Fruit fly (Drosophila melanogaster) whole organism, embryonic: ENCODE results near the gene CG7182.

Source experiments
- Ada2b ChIP-seq: fragments of 200-800 bp; sonication (Bioruptor generic); IDR thresholded peaks from 2 replicates; pipeline ENCODE4 v1.3.6; 2022; ENCODE audit warnings: missing biosample characterization, missing genetic modification characterization
- Blimp-1 ChIP-seq: fragments of 200-800 bp; sonication (Bioruptor generic); optimal IDR thresholded peaks from 3 replicates; lab custom pipeline; 2018; ENCODE audit warnings: missing biosample characterization, missing genetic modification characterization, mild to moderate bottlenecking, moderate library complexity, missing genetic modification reagents
- Bteb2 ChIP-seq: fragments of 200-800 bp; sonication (Bioruptor generic); optimal IDR thresholded peaks from 2 replicates; lab custom pipeline; 2016; ENCODE audit warnings: missing biosample characterization, missing genetic modification characterization
- C15 ChIP-seq: fragments of 200-800 bp; sonication (Bioruptor generic); IDR thresholded peaks from 3 replicates; pipeline ENCODE4 v1.3.6; 2022; ENCODE audit warnings: missing biosample characterization, missing genetic modification characterization
- CG10267 ChIP-seq: fragments of 200-800 bp; sonication (Bioruptor generic); optimal IDR thresholded peaks from 2 replicates; lab custom pipeline; 2018; ENCODE audit warnings: missing biosample characterization, mild to moderate bottlenecking, missing genetic modification characterization, moderate library complexity
- CG10462 ChIP-seq: fragments of 200-800 bp; sonication (Bioruptor generic); optimal IDR thresholded peaks from 2 replicates; lab custom pipeline; 2016; ENCODE audit warnings: missing biosample characterization, missing genetic modification characterization
- CG12391 ChIP-seq: fragments of 200-800 bp; sonication (Bioruptor generic); optimal IDR thresholded peaks from 3 replicates; lab custom pipeline; 2018; ENCODE audit warnings: missing biosample characterization, mild to moderate bottlenecking, missing genetic modification characterization, moderate library complexity
- CG13287 ChIP-seq: fragments of 200-800 bp; sonication (Bioruptor generic); IDR thresholded peaks from 2 replicates; pipeline ENCODE4 v1.3.6; 2022; ENCODE audit warnings: missing biosample characterization, missing genetic modification characterization; ENCODE audit not compliant: partially characterized antibody
- CG17912 ChIP-seq: fragments of 200-800 bp; sonication (Bioruptor generic); optimal IDR thresholded peaks from 2 replicates; lab custom pipeline; 2018; ENCODE audit warnings: missing biosample characterization, mild to moderate bottlenecking, missing genetic modification characterization
- CG18011 ChIP-seq: fragments of 200-800 bp; sonication (Bioruptor generic); optimal IDR thresholded peaks from 2 replicates; lab custom pipeline; 2017; ENCODE audit warnings: missing biosample characterization, missing genetic modification characterization, mild to moderate bottlenecking, moderate library complexity, missing genotype
- CG18619 ChIP-seq: fragments of 200-800 bp; sonication (Bioruptor generic); optimal IDR thresholded peaks from 3 replicates; lab custom pipeline; 2017; ENCODE audit warnings: missing biosample characterization, mild to moderate bottlenecking, missing genetic modification characterization
- CG2199 ChIP-seq: fragments of 200-800 bp; sonication (Bioruptor generic); IDR thresholded peaks from 3 replicates; pipeline ENCODE4 v1.3.6; 2022; ENCODE audit warnings: missing biosample characterization, missing genetic modification characterization
- CG2678 ChIP-seq: fragments of 200-800 bp; sonication (Bioruptor generic); optimal IDR thresholded peaks from 3 replicates; lab custom pipeline; 2019; ENCODE audit warnings: missing biosample characterization, mild to moderate bottlenecking, missing genetic modification characterization, moderate library complexity
- CG30431 ChIP-seq: fragments of 200-800 bp; sonication (Bioruptor generic); optimal IDR thresholded peaks from 2 replicates; lab custom pipeline; 2017; ENCODE audit warnings: missing biosample characterization, missing genetic modification characterization
- CG3163 ChIP-seq: fragments of 200-800 bp; sonication (Bioruptor generic); optimal IDR thresholded peaks from 3 replicates; lab custom pipeline; 2016; ENCODE audit warnings: missing biosample characterization, missing genetic modification characterization
- CG43689 ChIP-seq: fragments of 200-800 bp; sonication (Bioruptor generic); IDR thresholded peaks from 2 replicates; pipeline ENCODE4 v1.3.6; 2022; ENCODE audit warnings: missing biosample characterization, missing genetic modification characterization
- CG4424 ChIP-seq: fragments of 200-800 bp; sonication (Bioruptor generic); optimal IDR thresholded peaks from 3 replicates; lab custom pipeline; 2016; ENCODE audit warnings: missing biosample characterization, missing genetic modification characterization
- CG6654 ChIP-seq: fragments of 200-800 bp; sonication (Bioruptor generic); optimal IDR thresholded peaks from 2 replicates; lab custom pipeline; 2017; ENCODE audit warnings: missing biosample characterization, mild to moderate bottlenecking, missing genetic modification characterization
- CG8290 ChIP-seq, 3 experiments: fragments of 200-800 bp; sonication (Bioruptor generic); optimal IDR thresholded peaks; 2 replicates each; lab custom pipeline; 2016 to 2019; ENCODE audit warnings: missing biosample characterization in 3 of 3, missing genetic modification characterization in 3 of 3, mild to moderate bottlenecking in 2 of 3, moderate library complexity in 1 of 3
- CG9437 ChIP-seq: fragments of 200-800 bp; sonication (Bioruptor generic); optimal IDR thresholded peaks from 2 replicates; lab custom pipeline; 2018; ENCODE audit warnings: missing biosample characterization, mild to moderate bottlenecking, missing genetic modification characterization
- CG9797 ChIP-seq: fragments of 200-800 bp; sonication (Bioruptor generic); optimal IDR thresholded peaks from 3 replicates; lab custom pipeline; 2018; ENCODE audit warnings: missing biosample characterization, mild to moderate bottlenecking, missing genetic modification characterization
- CG9932 ChIP-seq: fragments of 200-800 bp; sonication (Bioruptor generic); IDR thresholded peaks from 2 replicates; pipeline ENCODE4 v1.3.6; 2022; ENCODE audit warnings: missing biosample characterization, missing genetic modification characterization
- D ChIP-seq, 2 experiments: fragments of 200-800 bp in 1 of 2; fragments of >200 bp in 1 of 2; sonication (Bioruptor generic) in 1 of 2; optimal IDR thresholded peaks; 2 replicates in 1 of 2; 3 replicates in 1 of 2; lab custom pipeline; 2017; ENCODE audit warnings: mild to moderate bottlenecking in 1 of 2, missing biosample characterization in 1 of 2, missing genetic modification characterization in 1 of 2, missing genetic modification reagents in 1 of 2
- Dip3 ChIP-seq: fragments of 200-800 bp; sonication (Bioruptor generic); optimal IDR thresholded peaks from 3 replicates; lab custom pipeline; 2016; ENCODE audit warnings: missing biosample characterization, missing genetic modification characterization
- Drgx ChIP-seq: fragments of 200-800 bp; sonication (Bioruptor generic); IDR thresholded peaks from 2 replicates; pipeline ENCODE4 v1.3.6; 2022; ENCODE audit warnings: missing biosample characterization, missing genetic modification characterization
- HmgZ ChIP-seq: fragments of 200-800 bp; sonication (Bioruptor generic); optimal IDR thresholded peaks from 2 replicates; lab custom pipeline; 2018; ENCODE audit warnings: missing biosample characterization, mild to moderate bottlenecking, missing genetic modification characterization
- Hr78 ChIP-seq, 2 experiments: fragments of 200-800 bp in 1 of 2; fragments of >200 bp in 1 of 2; sonication (Bioruptor generic) in 1 of 2; optimal IDR thresholded peaks; 2 replicates each; lab custom pipeline; 2017 to 2019; ENCODE audit warnings: missing biosample characterization in 2 of 2, missing genetic modification characterization in 2 of 2, mild to moderate bottlenecking in 1 of 2, moderate library complexity in 1 of 2
- Med ChIP-seq: fragments of 200-800 bp; sonication (Bioruptor generic); peaks from one replicate; lab custom pipeline; 2016; ENCODE audit warnings: missing biosample characterization, missing genetic modification characterization, mild to moderate bottlenecking, inconsistent platforms, moderate library complexity
- Meics ChIP-seq: fragments of 200-800 bp; sonication (Bioruptor generic); optimal IDR thresholded peaks from 2 replicates; lab custom pipeline; 2017; ENCODE audit warnings: missing biosample characterization, mild to moderate bottlenecking, missing genetic modification characterization
- NFAT ChIP-seq: fragments of 200-800 bp; sonication (Bioruptor generic); IDR thresholded peaks from 2 replicates; pipeline ENCODE4 v1.3.6; 2022; ENCODE audit warnings: missing biosample characterization, missing genetic modification characterization
- NK7.1 ChIP-seq: fragments of 200-800 bp; sonication (Bioruptor generic); optimal IDR thresholded peaks from 3 replicates; lab custom pipeline; 2016; ENCODE audit warnings: missing biosample characterization, missing genetic modification characterization
- Poxn ChIP-seq: fragments of 200-800 bp; sonication (Bioruptor generic); IDR thresholded peaks from 2 replicates; pipeline ENCODE4 v1.3.6; 2022; ENCODE audit warnings: missing biosample characterization, missing genetic modification characterization
- Ssrp ChIP-seq: fragments of 200-800 bp; sonication (Bioruptor generic); optimal IDR thresholded peaks from 2 replicates; lab custom pipeline; 2018; ENCODE audit warnings: missing biosample characterization, mild to moderate bottlenecking, missing genetic modification characterization, moderate library complexity
- Xrp1 ChIP-seq: fragments of 200-800 bp; sonication (Bioruptor generic); IDR thresholded peaks from 2 replicates; pipeline ENCODE4 v1.3.6; 2022; ENCODE audit warnings: missing biosample characterization, missing genetic modification characterization
- cato ChIP-seq: fragments of 200-800 bp; sonication (Bioruptor generic); optimal IDR thresholded peaks from 2 replicates; lab custom pipeline; 2016; ENCODE audit warnings: missing biosample characterization, missing genetic modification characterization, borderline replicate concordance
- croc ChIP-seq: fragments of 200-800 bp; sonication (Bioruptor generic); conservative IDR thresholded peaks from 3 replicates; pipeline ENCODE4 v1.3.6; 2022; ENCODE audit warnings: missing biosample characterization, missing genetic modification characterization
- dpn ChIP-seq, 2 experiments: fragments of 200-800 bp; sonication (Bioruptor generic); optimal IDR thresholded peaks; 3 replicates each; lab custom pipeline; 2016; ENCODE audit warnings: missing biosample characterization in 2 of 2, missing genetic modification characterization in 2 of 2
- gfzf ChIP-seq: fragments of 200-800 bp; sonication (Bioruptor generic); optimal IDR thresholded peaks from 2 replicates; lab custom pipeline; 2016; ENCODE audit warnings: missing biosample characterization, mild to moderate bottlenecking, missing genetic modification characterization, moderate library complexity
- gsb ChIP-seq: fragments of 200-800 bp; sonication (Bioruptor generic); IDR thresholded peaks from 2 replicates; pipeline ENCODE4 v1.3.6; 2022; ENCODE audit warnings: missing biosample characterization, missing genetic modification characterization
- gsb-n ChIP-seq: fragments of 200-800 bp; sonication (Bioruptor generic); optimal IDR thresholded peaks from 3 replicates; lab custom pipeline; 2018; ENCODE audit warnings: missing biosample characterization, mild to moderate bottlenecking, missing genetic modification characterization
- jumu ChIP-seq: fragments of 200-800 bp; sonication (Bioruptor generic); optimal IDR thresholded peaks from 3 replicates; lab custom pipeline; 2016; ENCODE audit warnings: missing biosample characterization, missing genetic modification characterization
- kay ChIP-seq: fragments of 200-800 bp; sonication (Bioruptor generic); optimal IDR thresholded peaks from 2 replicates; lab custom pipeline; 2016; ENCODE audit warnings: missing biosample characterization, missing genetic modification characterization
- ro ChIP-seq: fragments of 200-800 bp; sonication (Bioruptor generic); IDR thresholded peaks from 2 replicates; pipeline ENCODE4 v1.3.6; 2022; ENCODE audit warnings: missing biosample characterization, missing genetic modification characterization
- sc ChIP-seq, 3 experiments: fragments of >200 bp in 2 of 3; fragments of 200-800 bp in 1 of 3; sonication (Bioruptor generic) in 1 of 3; optimal IDR thresholded peaks; 2 replicates in 2 of 3; 3 replicates in 1 of 3; lab custom pipeline; 2017; ENCODE audit warnings: mild to moderate bottlenecking in 1 of 3, missing biosample characterization in 1 of 3, missing genetic modification characterization in 1 of 3, missing genetic modification reagents in 1 of 3
- tap ChIP-seq: fragments of 200-800 bp; optimal IDR thresholded peaks from 3 replicates; lab custom pipeline; 2019; ENCODE audit warnings: missing biosample characterization, mild to moderate bottlenecking, missing genetic modification characterization, moderate library complexity
- tx ChIP-seq: fragments of 200-800 bp; sonication (Bioruptor generic); optimal IDR thresholded peaks from 2 replicates; lab custom pipeline; 2016; ENCODE audit warnings: missing biosample characterization, missing genetic modification characterization
- unc-4 ChIP-seq: fragments of 200-800 bp; sonication (Bioruptor generic); IDR thresholded peaks from 2 replicates; pipeline ENCODE4 v1.3.6; 2022; ENCODE audit warnings: missing biosample characterization, missing genetic modification characterization; ENCODE audit not compliant: partially characterized antibody

The CG7182 gene

DNA sequence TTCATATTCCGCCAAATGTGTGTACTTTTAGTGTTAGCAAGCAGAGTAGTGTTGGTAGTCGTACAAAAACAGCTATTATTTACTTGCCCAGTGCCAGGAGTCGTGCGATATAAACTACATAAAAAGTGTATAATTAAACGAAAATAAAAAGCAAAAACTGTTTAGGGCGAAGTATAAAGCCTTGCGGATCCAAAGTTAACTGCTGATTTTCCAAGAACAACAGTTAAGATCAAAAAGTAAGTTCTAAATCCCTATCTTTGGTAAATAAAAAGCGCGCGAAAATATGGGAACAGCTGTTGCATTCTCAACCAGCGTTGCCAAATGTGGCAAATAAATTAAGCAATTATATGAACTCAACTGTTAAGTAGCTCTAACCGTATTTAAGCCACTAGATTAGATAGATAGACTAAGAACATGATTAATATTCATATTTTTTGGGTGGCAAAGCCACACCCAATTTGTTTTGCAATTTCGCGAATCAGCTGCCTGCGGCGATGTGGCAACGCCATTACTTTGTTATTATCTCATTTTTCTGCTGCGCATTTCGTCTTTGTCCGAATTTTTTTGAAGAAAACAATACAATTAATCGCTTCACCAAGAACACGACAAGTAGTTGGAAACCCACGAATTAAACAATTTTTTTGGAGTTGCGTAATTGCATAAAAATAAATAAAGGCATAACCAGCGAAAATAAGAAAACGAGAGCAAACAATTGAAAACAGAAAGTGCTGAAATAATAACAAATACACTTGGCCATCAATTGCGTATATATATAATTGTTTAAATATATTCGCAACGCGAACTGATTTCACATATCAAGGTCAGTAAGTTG lies 5.7 kb downstream of the CG7182 start, which contains the start of the genes Prim1 and CG7083 (continued):
- TF ChIP-seq Dip3 (GFP tag; lab: Kevin White, UChicago): peak; percentile 22
- peak; percentile 43 for TF ChIP-seq CG13287 (GFP tag; lab: Robert Waterston, UW)
- no peak for TF ChIP-seq Hr78 (GFP tag; optimal IDR thresholded peaks at IDR 0.05; lab: Kevin White, UChicago)
- peak; percentile 33; the same call in 1 of the 2 replicates for TF ChIP-seq unc-4 (GFP tag; lab: Robert Waterston, UW)
- TF ChIP-seq CG2199 (GFP tag; lab: Robert Waterston, UW): no peak
- TF ChIP-seq C15 (GFP tag; lab: Robert Waterston, UW): no peak
- TF ChIP-seq Blimp-1: peak; percentile 17
- TF ChIP-seq CG9437 (GFP tag; lab: Kevin White, UChicago): peak; percentile 46
- TF ChIP-seq Ssrp (tag; lab: Kevin White, UChicago): peak; percentile 14
- TF ChIP-seq CG18619 (GFP tag; lab: Kevin White, UChicago): peak; percentile 64
- peak; percentile 64 for TF ChIP-seq jumu (GFP tag; lab: Kevin White, UChicago)
- TF ChIP-seq Meics (GFP tag; lab: Kevin White, UChicago): peak; percentile 58
- TF ChIP-seq ro (GFP tag; lab: Robert Waterston, UW): no peak
- TF ChIP-seq CG12391 (tag; lab: Kevin White, UChicago): peak; percentile 74
- peak; percentile 66 for TF ChIP-seq tx (GFP tag; lab: Kevin White, UChicago)
- peak; percentile 51 for TF ChIP-seq Bteb2 (GFP tag; lab: Kevin White, UChicago)
- TF ChIP-seq tap (tag; lab: Kevin White, UChicago): peak; percentile 11
- TF ChIP-seq CG30431: peak; percentile 23
- peak; percentile 94 for TF ChIP-seq CG10267 (tag; lab: Kevin White, UChicago)
- peak; percentile 64 for TF ChIP-seq HmgZ (tag; lab: Kevin White, UChicago)
- TF ChIP-seq CG8290 (GFP tag; optimal IDR thresholded peaks at IDR 0.05; lab: Kevin White, UChicago): peak; percentile 47
- peak; percentile 36 to 72 for TF ChIP-seq CG8290 (tag; optimal IDR thresholded peaks at IDR 0.05; lab: Kevin White, UChicago)
- TF ChIP-seq CG17912 (GFP tag; lab: Kevin White, UChicago): no peak
- no peak for TF ChIP-seq CG2678
- no peak for TF ChIP-seq gsb (GFP tag; lab: Robert Waterston, UW)
- peak; percentile 13 for TF ChIP-seq CG3163 (GFP tag; lab: Kevin White, UChicago)
- peak; percentile 43 to 52 for TF ChIP-seq dpn (GFP tag; optimal IDR thresholded peaks at IDR 0.05; lab: Kevin White, UChicago)
- no peak for TF ChIP-seq NFAT (GFP tag; lab: Robert Waterston, UW)
- TF ChIP-seq gsb-n (tag; lab: Kevin White, UChicago): peak; percentile 29
- peak; percentile 48; the same call in 1 of the 2 replicates for TF ChIP-seq Ada2b (GFP tag; lab: Robert Waterston, UW)
- TF ChIP-seq CG18011 (GFP tag; lab: Kevin White, UChicago): peak; percentile 56
- TF ChIP-seq sc (optimal IDR thresholded peaks at IDR 0.05; lab: Kevin White, UChicago): no peak
- TF ChIP-seq sc (GFP tag; optimal IDR thresholded peaks at IDR 0.05; lab: Kevin White, UChicago): peak; percentile 48
- TF ChIP-seq D (optimal IDR thresholded peaks at IDR 0.05; lab: Kevin White, UChicago): no peak
- TF ChIP-seq D (GFP tag; optimal IDR thresholded peaks at IDR 0.05; lab: Kevin White, UChicago): peak; percentile 17
- no peak for TF ChIP-seq Poxn
- peak; percentile 48 for TF ChIP-seq CG10462
- peak; percentile 17 for TF ChIP-seq gfzf
- TF ChIP-seq Xrp1 (GFP tag; lab: Robert Waterston, UW): peak; percentile 61
- peak; percentile 37 for TF ChIP-seq NK7.1 (GFP tag; lab: Kevin White, UChicago)
- no peak for TF ChIP-seq CG6654 (GFP tag; lab: Kevin White, UChicago)
- no peak for TF ChIP-seq croc (GFP tag; lab: Robert Waterston, UW)
- no peak for TF ChIP-seq kay (GFP tag; lab: Kevin White, UChicago)
- peak; percentile 19 for TF ChIP-seq CG9797 (GFP tag; lab: Kevin White, UChicago)
- TF ChIP-seq cato: no peak
- TF ChIP-seq CG9932: peak; percentile 50; the same call in 1 of the 2 replicates
- no peak for TF ChIP-seq CG43689 (GFP tag; lab: Robert Waterston, UW)
- 0 out of 2 replicates have a peak, but pooled peaks have one; percentile 13 for TF ChIP-seq Drgx (GFP tag; lab: Robert Waterston, UW)
- peak; percentile 64 for TF ChIP-seq CG4424 (GFP tag; lab: Kevin White, UChicago)
- TF ChIP-seq Med (GFP tag; lab: Kevin White, UChicago): peak; percentile 94
